Worm (Caenorhabditis elegans) whole organism, L4/young adult: ENCODE measurements around the gene tomm-70.

Source experiments
- W03F9.2 ChIP-seq: fragments of 150-350 bp; optimal IDR thresholded peaks from 2 replicates; lab custom pipeline; 2014; ENCODE audit warnings: missing biosample characterization, missing genetic modification characterization
- him-1 ChIP-seq: sonication (generic microtip); optimal IDR thresholded peaks from 2 replicates; lab custom pipeline; 2016; ENCODE audit warnings: missing genotype, missing genetic modification reagents, missing genetic modification characterization, missing compliant biosample characterization

- TF ChIP-seq W03F9.2 (tag; lab: Kevin White, UChicago) = no peak
- TF ChIP-seq him-1 (tag; lab: Kevin White, UChicago) = no peak
Observed at ce11 chrIII:8801352-8801863, 46.9 kb upstream of the tomm-70 start.
